Worm (Caenorhabditis elegans): ENCODE measurements around the gene jmjd-4.

- no peak for TF ChIP-seq pat-9 (tag; optimal IDR thresholded peaks at IDR 0.05)
- no peak for TF ChIP-seq ceh-31 (tag; optimal IDR thresholded peaks at IDR 0.05)
- no peak for TF ChIP-seq dmd-4 (tag; optimal IDR thresholded peaks at IDR 0.05; ENCODE audit: borderline replicate concordance)
Observed at ce11 chrIII:10300078-10300477, 33.7 kb downstream of the jmjd-4 start, which contains the start of gene vglu-3.

All from whole organism, late embryonic.